Fruit fly (Drosophila melanogaster) whole organism, embryonic: Measurements from ENCODE around the gene Pde11.

Experiments used
- Abd-B ChIP-seq: fragments of 200-800 bp; sonication (Bioruptor generic); optimal IDR thresholded peaks from 2 replicates; lab custom pipeline; 2018; ENCODE audit warnings: missing biosample characterization, mild to moderate bottlenecking, missing genetic modification characterization, moderate library complexity
- Aef1 ChIP-seq: fragments of 200-800 bp; sonication (Bioruptor generic); IDR thresholded peaks from 3 replicates; pipeline ENCODE4 v1.3.6; 2022; ENCODE audit warnings: missing biosample characterization, missing genetic modification characterization
- CG10366 ChIP-seq: fragments of 200-800 bp; sonication (Bioruptor generic); IDR thresholded peaks from 2 replicates; pipeline ENCODE4 v1.3.6; 2022; ENCODE audit warnings: missing biosample characterization, missing genetic modification characterization
- CG11695 ChIP-seq: fragments of 200-800 bp; sonication (Bioruptor generic); IDR thresholded peaks from 3 replicates; pipeline ENCODE4 v1.3.6; 2022; ENCODE audit warnings: missing biosample characterization, missing genetic modification characterization
- CG12299 ChIP-seq: fragments of 200-800 bp; sonication (Bioruptor generic); optimal IDR thresholded peaks from 2 replicates; lab custom pipeline; 2018; ENCODE audit warnings: missing biosample characterization, mild to moderate bottlenecking, missing genetic modification characterization
- CG12391 ChIP-seq: fragments of 200-800 bp; sonication (Bioruptor generic); optimal IDR thresholded peaks from 3 replicates; lab custom pipeline; 2018; ENCODE audit warnings: missing biosample characterization, mild to moderate bottlenecking, missing genetic modification characterization, moderate library complexity
- CG14860 ChIP-seq: fragments of 200-800 bp; sonication (Bioruptor generic); IDR thresholded peaks from 3 replicates; pipeline ENCODE4 v1.3.6; 2022; ENCODE audit warnings: missing biosample characterization, missing genetic modification characterization; ENCODE audit not compliant: partially characterized antibody
- CG1529 ChIP-seq: fragments of 200-800 bp; sonication (Bioruptor generic); optimal IDR thresholded peaks from 3 replicates; lab custom pipeline; 2018; ENCODE audit warnings: missing biosample characterization, missing genetic modification characterization
- CG17802 ChIP-seq: fragments of 200-800 bp; sonication (Bioruptor generic); optimal IDR thresholded peaks from 2 replicates; lab custom pipeline; 2018; ENCODE audit warnings: missing biosample characterization, mild to moderate bottlenecking, missing genetic modification characterization, moderate library complexity
- CG18262 ChIP-seq: fragments of 200-800 bp; optimal IDR thresholded peaks from 3 replicates; lab custom pipeline; 2019; ENCODE audit warnings: missing biosample characterization, mild to moderate bottlenecking, missing genetic modification characterization, moderate library complexity
- CG2202 ChIP-seq: fragments of 200-800 bp; sonication (Bioruptor generic); optimal IDR thresholded peaks from 2 replicates; lab custom pipeline; 2018; ENCODE audit warnings: missing biosample characterization, mild to moderate bottlenecking, missing genetic modification characterization
- CG31365 ChIP-seq: fragments of 200-800 bp; sonication (Bioruptor generic); optimal IDR thresholded peaks from 2 replicates; lab custom pipeline; 2018; ENCODE audit warnings: missing biosample characterization, mild to moderate bottlenecking, missing genetic modification characterization
- CG3281 ChIP-seq: fragments of 200-800 bp; sonication (Bioruptor generic); optimal IDR thresholded peaks from 3 replicates; lab custom pipeline; 2017; ENCODE audit warnings: missing biosample characterization, mild to moderate bottlenecking, missing genetic modification characterization
- CG42726 ChIP-seq: fragments of 200-800 bp; sonication (Bioruptor generic); IDR thresholded peaks from 2 replicates; pipeline ENCODE4 v1.3.6; 2022; ENCODE audit warnings: missing biosample characterization, missing genetic modification characterization; ENCODE audit not compliant: partially characterized antibody
- CG4424 ChIP-seq: fragments of 200-800 bp; sonication (Bioruptor generic); optimal IDR thresholded peaks from 3 replicates; lab custom pipeline; 2016; ENCODE audit warnings: missing biosample characterization, missing genetic modification characterization
- CG4617 ChIP-seq: fragments of 200-800 bp; sonication (Bioruptor generic); optimal IDR thresholded peaks from 3 replicates; lab custom pipeline; 2016; ENCODE audit warnings: missing biosample characterization, missing genetic modification characterization, borderline replicate concordance
- CG5180 ChIP-seq: fragments of 200-800 bp; sonication (Bioruptor generic); optimal IDR thresholded peaks from 3 replicates; lab custom pipeline; 2017; ENCODE audit warnings: missing biosample characterization, missing genetic modification characterization, mild to moderate bottlenecking, moderate library complexity, missing genetic modification reagents
- CG7372 ChIP-seq: fragments of 200-800 bp; sonication (Bioruptor generic); IDR thresholded peaks from 2 replicates; pipeline ENCODE4 v1.3.6; 2022; ENCODE audit warnings: missing biosample characterization, missing genetic modification characterization
- CG7987 ChIP-seq: fragments of 200-800 bp; sonication (Bioruptor generic); optimal IDR thresholded peaks from 2 replicates; lab custom pipeline; 2018; ENCODE audit warnings: missing biosample characterization, mild to moderate bottlenecking, missing genetic modification characterization, moderate library complexity
- CG8290 ChIP-seq, 3 experiments: fragments of 200-800 bp; sonication (Bioruptor generic); optimal IDR thresholded peaks; 2 replicates each; lab custom pipeline; 2016 to 2019; ENCODE audit warnings: missing biosample characterization in 3 of 3, missing genetic modification characterization in 3 of 3, mild to moderate bottlenecking in 2 of 3, moderate library complexity in 1 of 3
- CG9876 ChIP-seq: fragments of 200-800 bp; sonication (Bioruptor generic); optimal IDR thresholded peaks from 2 replicates; lab custom pipeline; 2016; ENCODE audit warnings: missing biosample characterization, missing genetic modification characterization
- Camta ChIP-seq: fragments of 200-800 bp; sonication (Bioruptor generic); optimal IDR thresholded peaks from 2 replicates; lab custom pipeline; 2016; ENCODE audit warnings: missing biosample characterization, missing genetic modification characterization
- CrebB ChIP-seq: fragments of 200-800 bp; sonication (Bioruptor generic); optimal IDR thresholded peaks from 3 replicates; lab custom pipeline; 2018; ENCODE audit warnings: missing biosample characterization, mild to moderate bottlenecking, missing genetic modification characterization
- Dll ChIP-seq: fragments of 200-800 bp; sonication (Bioruptor generic); IDR thresholded peaks from 4 replicates; pipeline ENCODE4 v1.3.6; 2022; ENCODE audit warnings: missing biosample characterization, missing genetic modification characterization; ENCODE audit not compliant: partially characterized antibody
- Dp ChIP-seq: fragments of 200-800 bp; sonication (Bioruptor generic); optimal IDR thresholded peaks from 2 replicates; lab custom pipeline; 2018; ENCODE audit warnings: missing biosample characterization, mild to moderate bottlenecking, missing genetic modification characterization, moderate library complexity
- Fer1 ChIP-seq: fragments of 200-800 bp; sonication (Bioruptor generic); optimal IDR thresholded peaks from 2 replicates; lab custom pipeline; 2017; ENCODE audit warnings: missing biosample characterization, mild to moderate bottlenecking, missing genetic modification characterization
- Fer2 ChIP-seq: fragments of 200-800 bp; sonication (Bioruptor generic); optimal IDR thresholded peaks from 2 replicates; lab custom pipeline; 2018; ENCODE audit warnings: missing biosample characterization, mild to moderate bottlenecking, missing genetic modification characterization, moderate library complexity
- Hr51 ChIP-seq, 2 experiments: fragments of 200-800 bp; sonication (Bioruptor generic); optimal IDR thresholded peaks; 2 replicates in 1 of 2; 3 replicates in 1 of 2; lab custom pipeline; 2016 to 2018; ENCODE audit warnings: missing biosample characterization in 2 of 2, missing genetic modification characterization in 2 of 2, mild to moderate bottlenecking in 1 of 2, moderate library complexity in 1 of 2
- Hr78 ChIP-seq, 2 experiments: fragments of 200-800 bp in 1 of 2; fragments of >200 bp in 1 of 2; sonication (Bioruptor generic) in 1 of 2; optimal IDR thresholded peaks; 2 replicates each; lab custom pipeline; 2017 to 2019; ENCODE audit warnings: missing biosample characterization in 2 of 2, missing genetic modification characterization in 2 of 2, mild to moderate bottlenecking in 1 of 2, moderate library complexity in 1 of 2
- Lim3 ChIP-seq: fragments of 200-800 bp; sonication (Bioruptor generic); IDR thresholded peaks from 2 replicates; pipeline ENCODE4 v1.3.6; 2022; ENCODE audit warnings: missing biosample characterization, missing genetic modification characterization
- NC2α ChIP-seq: fragments of 200-800 bp; sonication (Bioruptor generic); optimal IDR thresholded peaks from 2 replicates; lab custom pipeline; 2016; ENCODE audit warnings: missing biosample characterization, missing genetic modification characterization
- Neu2 ChIP-seq: fragments of 200-800 bp; sonication (Bioruptor generic); optimal IDR thresholded peaks from 3 replicates; lab custom pipeline; 2016; ENCODE audit warnings: missing biosample characterization, missing genetic modification characterization, borderline replicate concordance
- Rx ChIP-seq: fragments of 200-800 bp; sonication (Bioruptor generic); IDR thresholded peaks from 2 replicates; pipeline ENCODE4 v1.3.6; 2022; ENCODE audit warnings: missing biosample characterization, missing genetic modification characterization
- Stat92E ChIP-seq, 3 experiments: fragments of >200 bp in 2 of 3; fragments of 200-800 bp in 1 of 3; sonication (Bioruptor generic) in 1 of 3; optimal IDR thresholded peaks; 2 replicates each; lab custom pipeline; 2017 to 2019; ENCODE audit warnings: missing biosample characterization in 3 of 3, missing genetic modification characterization in 3 of 3, mild to moderate bottlenecking in 1 of 3, moderate library complexity in 1 of 3
- btn ChIP-seq: fragments of 200-800 bp; sonication (Bioruptor generic); optimal IDR thresholded peaks from 2 replicates; lab custom pipeline; 2016; ENCODE audit warnings: missing biosample characterization, missing genetic modification characterization
- chm ChIP-seq: fragments of 200-800 bp; sonication (Bioruptor generic); IDR thresholded peaks from 2 replicates; pipeline ENCODE4 v1.3.6; 2022; ENCODE audit warnings: missing biosample characterization, missing genetic modification characterization
- crol ChIP-seq: fragments of 200-800 bp; sonication (Bioruptor generic); IDR thresholded peaks from 2 replicates; pipeline ENCODE4 v1.3.6; 2022; ENCODE audit warnings: missing biosample characterization, missing genetic modification characterization
- dati ChIP-seq: fragments of 200-800 bp; sonication (Bioruptor generic); IDR thresholded peaks from 2 replicates; pipeline ENCODE4 v1.3.6; 2022; ENCODE audit warnings: missing biosample characterization, missing genetic modification characterization
- fd102C ChIP-seq: fragments of 200-800 bp; sonication (Bioruptor generic); optimal IDR thresholded peaks from 2 replicates; lab custom pipeline; 2018; ENCODE audit warnings: missing biosample characterization, mild to moderate bottlenecking, missing genetic modification characterization, moderate library complexity
- gcm ChIP-seq: fragments of 200-800 bp; sonication (Bioruptor generic); optimal IDR thresholded peaks from 2 replicates; lab custom pipeline; 2019; ENCODE audit warnings: missing biosample characterization, mild to moderate bottlenecking, missing genetic modification characterization, moderate library complexity
- gcm2 ChIP-seq: fragments of 200-800 bp; sonication (Bioruptor generic); optimal IDR thresholded peaks from 2 replicates; lab custom pipeline; 2016; ENCODE audit warnings: missing biosample characterization, missing genetic modification characterization
- hbn ChIP-seq: fragments of 200-800 bp; sonication (Bioruptor generic); IDR thresholded peaks from 2 replicates; pipeline ENCODE4 v1.3.6; 2022; ENCODE audit warnings: missing biosample characterization, missing genetic modification characterization; ENCODE audit not compliant: partially characterized antibody
- kah ChIP-seq: fragments of 200-800 bp; sonication (Bioruptor generic); optimal IDR thresholded peaks from 2 replicates; lab custom pipeline; 2018; ENCODE audit warnings: missing biosample characterization, mild to moderate bottlenecking, missing genetic modification characterization
- nmo ChIP-seq: fragments of 200-800 bp; sonication (Bioruptor generic); optimal IDR thresholded peaks from 2 replicates; lab custom pipeline; 2018; ENCODE audit warnings: missing biosample characterization, mild to moderate bottlenecking, missing genetic modification characterization, moderate library complexity
- repo ChIP-seq: fragments of 200-800 bp; sonication (Bioruptor generic); optimal IDR thresholded peaks from 2 replicates; lab custom pipeline; 2016; ENCODE audit warnings: missing biosample characterization, missing genetic modification characterization
- sob ChIP-seq: fragments of 200-800 bp; sonication (Bioruptor generic); IDR thresholded peaks from 2 replicates; pipeline ENCODE4 v1.3.6; 2022; ENCODE audit warnings: missing biosample characterization, missing genetic modification characterization
- sr ChIP-seq: fragments of 200-800 bp; sonication (Bioruptor generic); IDR thresholded peaks from 3 replicates; pipeline ENCODE4 v1.3.6; 2022; ENCODE audit warnings: missing biosample characterization, missing genetic modification characterization
- tio ChIP-seq: fragments of 200-800 bp; sonication (Bioruptor generic); optimal IDR thresholded peaks from 2 replicates; lab custom pipeline; 2017; ENCODE audit warnings: missing biosample characterization, missing genetic modification characterization, inconsistent platforms
- tll ChIP-seq, 2 experiments: fragments of 200-800 bp in 1 of 2; fragments of >200 bp in 1 of 2; sonication (Bioruptor generic) in 1 of 2; optimal IDR thresholded peaks; 2 replicates each; lab custom pipeline; 2017 to 2019; ENCODE audit warnings: missing biosample characterization in 2 of 2, missing genetic modification characterization in 2 of 2, mild to moderate bottlenecking in 1 of 2, moderate library complexity in 1 of 2
- twi ChIP-seq: fragments of 200-800 bp; optimal IDR thresholded peaks from 2 replicates; lab custom pipeline; 2019; ENCODE audit warnings: missing biosample characterization, mild to moderate bottlenecking, missing genetic modification characterization, moderate library complexity

The Pde11 gene

dm6 chr2L:18629144-18629543 lies 39.0 kb upstream of the Pde11 start (continued):
- no peak for TF ChIP-seq fd102C (GFP tag; lab: Kevin White, UChicago)
- peak; percentile 49 for TF ChIP-seq CG7987 (GFP tag; lab: Kevin White, UChicago)
- TF ChIP-seq NC2α (GFP tag; lab: Kevin White, UChicago), result no peak
- no peak for TF ChIP-seq btn
- TF ChIP-seq CG2202 (tag; lab: Kevin White, UChicago), result no peak
- no peak for TF ChIP-seq tio (GFP tag; lab: Kevin White, UChicago)
- no peak for TF ChIP-seq CG8290 (GFP tag; optimal IDR thresholded peaks at IDR 0.05; lab: Kevin White, UChicago)
- peak in 1 of 2 experiments; percentile 7 for TF ChIP-seq CG8290 (tag; optimal IDR thresholded peaks at IDR 0.05; lab: Kevin White, UChicago)
- no peak for TF ChIP-seq dati (GFP tag; lab: Robert Waterston, UW)
- TF ChIP-seq CrebB (tag; lab: Kevin White, UChicago), result no peak
- TF ChIP-seq Fer2 (tag; lab: Kevin White, UChicago), result no peak
- TF ChIP-seq CG3281 (GFP tag; lab: Kevin White, UChicago), result no peak
- no peak for TF ChIP-seq CG4424 (GFP tag; lab: Kevin White, UChicago)
- TF ChIP-seq twi, result no peak
- no peak for TF ChIP-seq gcm2 (GFP tag; lab: Kevin White, UChicago)
- TF ChIP-seq chm, result no peak
- no peak for TF ChIP-seq Dll (GFP tag; lab: Robert Waterston, UW)
- TF ChIP-seq gcm (GFP tag; lab: Kevin White, UChicago), result peak; percentile 34
- no peak for TF ChIP-seq CG4617 (GFP tag; lab: Kevin White, UChicago)
- no peak for TF ChIP-seq Lim3
- TF ChIP-seq Rx (GFP tag; lab: Robert Waterston, UW), result no peak
- no peak for TF ChIP-seq CG7372
- TF ChIP-seq nmo (GFP tag; lab: Kevin White, UChicago), result no peak
- no peak for TF ChIP-seq CG14860 (GFP tag; lab: Robert Waterston, UW)
- no peak for TF ChIP-seq Neu2
- peak in 1 of 2 experiments; percentile 50 for TF ChIP-seq tll (GFP tag; optimal IDR thresholded peaks at IDR 0.05; lab: Kevin White, UChicago)
- no peak for TF ChIP-seq CG17802 (tag; lab: Kevin White, UChicago)
- no peak for TF ChIP-seq CG10366
- TF ChIP-seq hbn (GFP tag; lab: Robert Waterston, UW), result no peak
- TF ChIP-seq kah, result no peak
- TF ChIP-seq CG9876 (GFP tag; lab: Kevin White, UChicago), result no peak
- TF ChIP-seq Abd-B (GFP tag; lab: Kevin White, UChicago), result no peak
- no peak for TF ChIP-seq CG31365 (tag; lab: Kevin White, UChicago)
- TF ChIP-seq Aef1 (GFP tag; lab: Robert Waterston, UW), result no peak
- peak; percentile 94 for TF ChIP-seq crol (GFP tag; lab: Robert Waterston, UW)
- no peak for TF ChIP-seq Fer1 (GFP tag; lab: Kevin White, UChicago)
- no peak for TF ChIP-seq Hr51 (GFP tag; optimal IDR thresholded peaks at IDR 0.05; lab: Kevin White, UChicago)
- no peak for TF ChIP-seq Stat92E (GFP tag; optimal IDR thresholded peaks at IDR 0.05; lab: Kevin White, UChicago)
- no peak for TF ChIP-seq Camta
- TF ChIP-seq repo, result no peak
- TF ChIP-seq sr, result no peak
- no peak for TF ChIP-seq Dp
- TF ChIP-seq CG11695 (GFP tag; lab: Robert Waterston, UW), result no peak
- no peak for TF ChIP-seq CG42726
- no peak for TF ChIP-seq CG12299
- peak in 1 of 2 experiments; percentile 26 for TF ChIP-seq Hr78 (GFP tag; optimal IDR thresholded peaks at IDR 0.05; lab: Kevin White, UChicago)
- TF ChIP-seq CG12391, result no peak
- TF ChIP-seq CG5180 (GFP tag; lab: Kevin White, UChicago), result no peak
- TF ChIP-seq CG1529 (GFP tag; lab: Kevin White, UChicago), result no peak
- no peak for TF ChIP-seq sob
- no peak for TF ChIP-seq CG18262 (tag; lab: Kevin White, UChicago)
